Fruit fly (Drosophila melanogaster): ENCODE measurements around the gene eyg.
A peak's percentile ranks its signal among the peaks of the same experiment; 100 is the strongest.

Gene eyg

DNA sequence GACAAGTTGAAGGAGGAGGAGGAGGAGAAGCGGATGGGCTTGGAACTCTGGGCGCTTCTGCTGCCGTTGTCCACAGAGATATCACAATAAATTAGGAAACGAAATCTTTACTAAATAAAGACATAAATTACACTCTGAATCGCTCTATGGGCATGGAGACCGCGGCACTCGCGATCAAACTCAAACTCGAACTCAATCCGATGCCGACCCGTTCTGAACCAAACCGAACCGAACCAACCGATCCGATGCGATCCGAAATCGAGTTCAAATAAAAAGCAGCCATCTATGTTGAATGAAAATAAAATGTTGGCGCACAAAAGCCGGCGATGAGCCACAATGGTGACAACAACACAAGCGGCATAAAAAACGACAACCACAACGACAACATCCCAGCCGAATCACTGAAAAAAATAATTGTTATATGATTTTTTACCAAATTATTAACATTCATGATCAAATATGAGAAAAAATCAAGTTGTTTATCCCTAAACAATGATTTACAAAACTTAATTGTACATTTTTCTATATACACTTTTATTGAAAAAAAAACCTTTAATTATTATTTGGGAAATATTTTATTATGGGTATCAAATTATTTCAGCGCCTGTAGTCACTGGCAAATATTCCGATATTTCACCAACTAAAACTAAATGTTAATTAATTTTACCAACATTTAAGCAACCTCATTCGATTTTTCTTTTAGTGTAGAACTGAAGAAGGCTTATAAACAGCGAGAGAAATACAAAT, 10.7 kb downstream of the eyg start:
- peak; percentile 42 for TF ChIP-seq ey (GFP tag; optimal IDR thresholded peaks at IDR 0.05)
- peak; percentile 10 for TF ChIP-seq br (GFP tag; optimal IDR thresholded peaks at IDR 0.05)
- TF ChIP-seq usp (GFP tag; optimal IDR thresholded peaks at IDR 0.05): no peak
- no peak for TF ChIP-seq Mio (GFP tag; optimal IDR thresholded peaks at IDR 0.05)
- TF ChIP-seq dl (GFP tag; optimal IDR thresholded peaks at IDR 0.05; ENCODE audit: insufficient read depth in 1 of 2, partially characterized antibody in 2 of 2): no peak
- no peak for TF ChIP-seq Myc (optimal IDR thresholded peaks at IDR 0.05)
- peak; percentile 35 for TF ChIP-seq woc (GFP tag; optimal IDR thresholded peaks at IDR 0.05)
- TF ChIP-seq foxo (GFP tag; optimal IDR thresholded peaks at IDR 0.05): peak in 1 of 2 experiments; percentile 56
- peak; percentile 51 for TF ChIP-seq fru (GFP tag; optimal IDR thresholded peaks at IDR 0.05)
- peak; percentile 55 for TF ChIP-seq psq (GFP tag; optimal IDR thresholded peaks at IDR 0.05)
- peak; percentile 39 for TF ChIP-seq rgr (GFP tag; optimal IDR thresholded peaks at IDR 0.05)
- peak; percentile 48 for TF ChIP-seq OdsH (GFP tag; optimal IDR thresholded peaks at IDR 0.05)
- TF ChIP-seq Sp1 (GFP tag; optimal IDR thresholded peaks at IDR 0.05): peak; percentile 58
- no peak for TF ChIP-seq CG9705 (GFP tag; optimal IDR thresholded peaks at IDR 0.05)
- TF ChIP-seq sv (GFP tag; optimal IDR thresholded peaks at IDR 0.05): peak; percentile 24
- TF ChIP-seq h (GFP tag; optimal IDR thresholded peaks at IDR 0.05): peak; percentile 59
- TF ChIP-seq Dfd (GFP tag; optimal IDR thresholded peaks at IDR 0.05): peak; percentile 10
- peak; percentile 14 for TF ChIP-seq Hnf4 (GFP tag; optimal IDR thresholded peaks at IDR 0.05)
- no peak for TF ChIP-seq jim (GFP tag; optimal IDR thresholded peaks at IDR 0.05)
- peak; percentile 56 for TF ChIP-seq HLH106 (tag; optimal IDR thresholded peaks at IDR 0.05)
- no peak for TF ChIP-seq Hr83 (GFP tag; optimal IDR thresholded peaks at IDR 0.05; ENCODE audit: poor library complexity, severe bottlenecking)

DNA sequence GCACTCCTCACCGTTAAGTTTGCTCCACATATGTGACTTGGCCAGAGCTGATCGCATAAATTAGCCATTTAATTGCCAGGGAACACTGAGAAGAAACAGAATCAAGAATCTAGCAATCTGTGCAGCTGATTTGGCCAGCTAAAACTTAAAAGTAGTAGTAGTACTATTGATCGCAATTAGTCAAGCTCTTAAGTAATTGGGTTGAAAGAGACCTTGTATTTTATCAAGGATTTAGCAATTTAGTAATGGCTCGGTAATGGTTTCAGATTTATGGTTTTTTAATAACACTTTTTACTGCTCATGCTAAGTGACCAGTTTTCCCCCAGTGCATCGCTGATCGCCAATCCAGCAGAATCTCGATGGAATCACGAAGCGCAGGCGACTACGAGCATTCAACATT, 12.8 kb downstream of the eyg start:
- no peak for TF ChIP-seq dl (GFP tag; optimal IDR thresholded peaks at IDR 0.05; ENCODE audit: insufficient read depth in 1 of 2, partially characterized antibody in 2 of 2)
- TF ChIP-seq jim (GFP tag; optimal IDR thresholded peaks at IDR 0.05): no peak
- TF ChIP-seq tai (GFP tag; optimal IDR thresholded peaks at IDR 0.05): no peak
- TF ChIP-seq sv (GFP tag; optimal IDR thresholded peaks at IDR 0.05): no peak
- TF ChIP-seq rgr (GFP tag; optimal IDR thresholded peaks at IDR 0.05): no peak
- no peak for TF ChIP-seq Mio (GFP tag; optimal IDR thresholded peaks at IDR 0.05)
- TF ChIP-seq brk (GFP tag; optimal IDR thresholded peaks at IDR 0.05): no peak
- TF ChIP-seq sage (GFP tag; optimal IDR thresholded peaks at IDR 0.05): no peak
- TF ChIP-seq h (GFP tag; optimal IDR thresholded peaks at IDR 0.05): no peak
- no peak for TF ChIP-seq pan (optimal IDR thresholded peaks at IDR 0.05)

DNA sequence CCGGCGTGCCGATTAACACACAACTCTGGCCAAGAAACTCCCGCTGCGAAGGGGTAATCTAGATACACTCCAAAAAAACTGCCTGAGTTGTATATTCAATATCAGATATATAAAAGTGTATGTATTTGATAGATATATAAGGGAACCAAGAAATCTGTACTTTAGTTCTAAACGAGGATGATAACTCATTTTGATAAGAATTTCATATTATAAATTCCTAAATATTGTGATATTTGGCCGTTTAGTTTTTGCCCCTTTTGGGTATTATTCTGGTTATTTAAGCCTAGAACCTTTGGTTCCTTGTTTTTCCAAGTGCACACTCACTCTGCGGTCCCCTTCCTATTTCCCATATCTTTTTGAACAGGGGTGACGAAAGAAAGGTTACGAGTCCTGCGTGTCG, 14.3 kb downstream of the eyg start:
- no peak for TF ChIP-seq Dfd (GFP tag; optimal IDR thresholded peaks at IDR 0.05)
- no peak for TF ChIP-seq OdsH (GFP tag; optimal IDR thresholded peaks at IDR 0.05)
- no peak for TF ChIP-seq Hr78 (GFP tag; optimal IDR thresholded peaks at IDR 0.05)

DNA sequence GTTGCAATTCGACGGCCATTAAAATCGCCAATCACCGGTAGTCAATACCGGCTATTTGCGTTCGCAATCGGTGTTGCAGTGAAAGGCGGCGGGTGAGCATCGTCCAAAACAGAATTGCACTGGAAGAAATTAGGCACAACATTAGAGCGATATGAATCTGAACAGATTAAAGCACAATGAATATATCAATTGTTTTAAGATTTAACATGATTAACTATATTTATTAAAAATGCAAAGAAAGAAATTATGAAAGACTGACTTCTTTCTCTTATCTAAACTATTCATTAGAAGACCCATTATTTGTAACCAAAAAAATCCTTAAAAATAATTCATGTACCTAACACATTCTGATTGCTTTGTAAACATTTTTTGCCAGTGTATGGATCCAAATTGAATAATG, 20.3 kb downstream of the eyg start:
- TF ChIP-seq Sp1 (GFP tag; optimal IDR thresholded peaks at IDR 0.05) (no peak), Hnf4 (GFP tag; optimal IDR thresholded peaks at IDR 0.05) (no peak), Hr83 (GFP tag; optimal IDR thresholded peaks at IDR 0.05; ENCODE audit: poor library complexity, severe bottlenecking) (no peak), Jra (GFP tag; optimal IDR thresholded peaks at IDR 0.05) (no peak), sv (GFP tag; optimal IDR thresholded peaks at IDR 0.05) (no peak), rgr (GFP tag; optimal IDR thresholded peaks at IDR 0.05) (no peak), Hr78 (GFP tag; optimal IDR thresholded peaks at IDR 0.05) (no peak), usp (GFP tag; optimal IDR thresholded peaks at IDR 0.05) (no peak), Vsx2 (GFP tag; optimal IDR thresholded peaks at IDR 0.05; ENCODE audit: partially characterized antibody) (no peak), sage (GFP tag; optimal IDR thresholded peaks at IDR 0.05) (no peak), CG32264 (GFP tag; optimal IDR thresholded peaks at IDR 0.05) (no peak), N (GFP tag; optimal IDR thresholded peaks at IDR 0.05) (no peak), Dfd (GFP tag; optimal IDR thresholded peaks at IDR 0.05) (no peak), Myc (optimal IDR thresholded peaks at IDR 0.05) (no peak), dsf (GFP tag; optimal IDR thresholded peaks at IDR 0.05; ENCODE audit: borderline replicate concordance) (no peak)

DNA sequence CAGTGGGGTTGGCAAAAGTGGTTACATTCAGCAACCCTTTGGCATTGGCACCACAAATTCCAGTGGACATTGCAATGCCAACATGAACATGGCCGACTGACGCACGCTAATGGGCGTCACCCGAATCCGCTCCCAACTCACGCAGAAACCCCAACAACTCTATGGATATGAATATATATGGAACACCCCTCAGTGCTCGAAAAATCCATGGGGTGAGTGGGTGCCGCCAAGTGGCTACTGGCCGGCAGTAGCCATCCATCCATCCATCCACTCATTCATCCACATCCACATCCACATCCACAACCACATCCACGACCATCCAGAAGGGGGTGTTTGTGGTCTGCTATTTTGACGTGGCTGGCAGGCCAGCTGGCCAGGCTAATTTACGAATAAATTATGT, 20.7 kb downstream of the eyg start:
- TF ChIP-seq tai (GFP tag; optimal IDR thresholded peaks at IDR 0.05) (no peak), CrebA (GFP tag; optimal IDR thresholded peaks at IDR 0.05; ENCODE audit: borderline replicate concordance) (no peak), N (GFP tag; optimal IDR thresholded peaks at IDR 0.05) (no peak), fru (GFP tag; optimal IDR thresholded peaks at IDR 0.05) (no peak), pan (optimal IDR thresholded peaks at IDR 0.05) (no peak), Hnf4 (GFP tag; optimal IDR thresholded peaks at IDR 0.05) (no peak), sv (GFP tag; optimal IDR thresholded peaks at IDR 0.05) (no peak), Jra (GFP tag; optimal IDR thresholded peaks at IDR 0.05) (no peak), HLH106 (tag; optimal IDR thresholded peaks at IDR 0.05) (no peak), psq (GFP tag; optimal IDR thresholded peaks at IDR 0.05) (no peak), Abd-B (GFP tag; optimal IDR thresholded peaks at IDR 0.05) (no peak), dl (GFP tag; optimal IDR thresholded peaks at IDR 0.05; ENCODE audit: insufficient read depth in 1 of 2, partially characterized antibody in 2 of 2) (no peak), woc (GFP tag; optimal IDR thresholded peaks at IDR 0.05) (no peak), GATAd (GFP tag; optimal IDR thresholded peaks at IDR 0.05) (no peak), jim (GFP tag; optimal IDR thresholded peaks at IDR 0.05) (no peak), brk (GFP tag; optimal IDR thresholded peaks at IDR 0.05) (no peak), dmrt93B (GFP tag; optimal IDR thresholded peaks at IDR 0.05) (no peak)
